Worm (Caenorhabditis elegans) whole organism, L4 larva: Measurements from ENCODE around the gene metl-1.

Source experiments
- F26F4.8 ChIP-seq: fragments of 200-800 bp; sonication (Bioruptor generic); conservative IDR thresholded peaks from 2 replicates; pipeline ENCODE4 v1.3.6; 2022; ENCODE audit warnings: missing genetic modification characterization, missing compliant biosample characterization
- F44E2.7 ChIP-seq: fragments of 200-800 bp; sonication (Bioruptor generic); IDR thresholded peaks from 2 replicates; pipeline ENCODE4 v2.1.2; 2022; ENCODE audit warnings: missing genetic modification characterization, missing compliant biosample characterization
- F49E8.2 ChIP-seq: sonication (generic microtip); optimal IDR thresholded peaks from 2 replicates; lab custom pipeline; 2016; ENCODE audit warnings: missing compliant biosample characterization, mild to moderate bottlenecking, missing genetic modification characterization, borderline replicate concordance
- R02D3.7 ChIP-seq: fragments of 150-350 bp; sonication (generic microtip); optimal IDR thresholded peaks from 3 replicates; lab custom pipeline; 2014; ENCODE audit warnings: missing biosample characterization, missing genetic modification characterization
- Y48G9A.11 ChIP-seq: fragments of 200-800 bp; sonication (Bioruptor generic); IDR thresholded peaks from 2 replicates; pipeline ENCODE4 v1.3.6; 2022; ENCODE audit warnings: missing genetic modification reagents, missing genetic modification characterization, missing compliant biosample characterization
- Y75B8A.6 ChIP-seq: fragments of 200-800 bp; sonication (Bioruptor generic); IDR thresholded peaks from 2 replicates; pipeline ENCODE4 v1.3.6; 2022; ENCODE audit warnings: missing genetic modification reagents, missing genetic modification characterization, missing compliant biosample characterization
- ZK546.5 ChIP-seq, 2 experiments: sonication (generic microtip); optimal IDR thresholded peaks; 2 replicates each; lab custom pipeline; 2017; ENCODE audit warnings: missing biosample characterization in 2 of 2, missing genetic modification characterization in 2 of 2
- aly-2 ChIP-seq: sonication (generic microtip); optimal IDR thresholded peaks from 2 replicates; lab custom pipeline; 2018; ENCODE audit warnings: missing biosample characterization, missing genetic modification characterization
- ceh-20 ChIP-seq: fragments of 200-800 bp; sonication (Bioruptor generic); IDR thresholded peaks from 2 replicates; pipeline ENCODE4 v1.3.6; 2022; ENCODE audit warnings: missing genetic modification reagents, missing genetic modification characterization, missing compliant biosample characterization
- ceh-32 ChIP-seq: sonication (generic microtip); optimal IDR thresholded peaks from 2 replicates; lab custom pipeline; 2016; ENCODE audit warnings: mild to moderate bottlenecking, missing genetic modification characterization, missing compliant biosample characterization; ENCODE audit not compliant: poor library complexity
- ceh-44 ChIP-seq: fragments of 200-800 bp; sonication (Bioruptor generic); IDR thresholded peaks from 2 replicates; pipeline ENCODE4 v1.3.6; 2022; ENCODE audit warnings: missing genetic modification reagents, missing genetic modification characterization, missing compliant biosample characterization
- ceh-62 ChIP-seq: sonication (generic microtip); optimal IDR thresholded peaks from 2 replicates; lab custom pipeline; 2017; ENCODE audit warnings: missing biosample characterization, missing genetic modification characterization
- ces-1 ChIP-seq: fragments of 150-350 bp; sonication (generic microtip); optimal IDR thresholded peaks from 4 replicates; lab custom pipeline; 2014; ENCODE audit warnings: missing biosample characterization, missing genetic modification reagents, missing genetic modification characterization
- daf-16 ChIP-seq, 3 experiments: sonication (generic microtip); optimal IDR thresholded peaks; 2 replicates each; lab custom pipeline; 2016 to 2017; ENCODE audit warnings: missing genetic modification characterization in 3 of 3, missing genetic modification reagents in 3 of 3, mild to moderate bottlenecking in 2 of 3, missing compliant biosample characterization in 2 of 3, missing biosample characterization in 1 of 3, moderate library complexity in 1 of 3
- dmd-6 ChIP-seq: fragments of 200-800 bp; sonication (Bioruptor generic); IDR thresholded peaks from 2 replicates; pipeline ENCODE4 v1.3.6; 2022; ENCODE audit warnings: missing genetic modification reagents, missing genetic modification characterization, missing compliant biosample characterization
- dmd-9 ChIP-seq: fragments of 200-800 bp; sonication (Bioruptor generic); IDR thresholded peaks from 2 replicates; pipeline ENCODE4 v1.3.6; 2022; ENCODE audit warnings: missing genetic modification reagents, missing genetic modification characterization, missing compliant biosample characterization
- duxl-1 ChIP-seq: sonication (generic microtip); optimal IDR thresholded peaks from 2 replicates; lab custom pipeline; 2016; ENCODE audit warnings: mild to moderate bottlenecking, missing genetic modification characterization, moderate library complexity, missing compliant biosample characterization; ENCODE audit not compliant: poor library complexity
- dve-1 ChIP-seq: sonication (generic microtip); optimal IDR thresholded peaks from 2 replicates; lab custom pipeline; 2017; ENCODE audit warnings: antibody characterized with exemption, mild to moderate bottlenecking, missing genetic modification characterization, missing compliant biosample characterization; ENCODE audit not compliant: insufficient read depth
- fkh-10 ChIP-seq: fragments of 150-350 bp; optimal IDR thresholded peaks from 2 replicates; lab custom pipeline; 2014; ENCODE audit warnings: missing biosample characterization, missing genetic modification reagents, missing genetic modification characterization
- fos-1 ChIP-seq: fragments of 150-350 bp; optimal IDR thresholded peaks from 2 replicates; lab custom pipeline; 2014; ENCODE audit warnings: missing biosample characterization, missing genetic modification characterization
- hlh-11 ChIP-seq: fragments of 200-800 bp; sonication (Bioruptor generic); optimal IDR thresholded peaks from 2 replicates; lab custom pipeline; 2018; ENCODE audit warnings: mild to moderate bottlenecking, missing genetic modification characterization, missing compliant biosample characterization
- jun-1 ChIP-seq: fragments of 150-350 bp; optimal IDR thresholded peaks from 2 replicates; lab custom pipeline; 2014; ENCODE audit warnings: missing biosample characterization, missing genetic modification reagents, missing genetic modification characterization
- lin-1 ChIP-seq: fragments of 200-800 bp; sonication (Bioruptor generic); IDR thresholded peaks from 2 replicates; pipeline ENCODE4 v1.3.6; 2022; ENCODE audit warnings: missing genetic modification reagents, missing genetic modification characterization, missing compliant biosample characterization
- lin-38 ChIP-seq: fragments of 200-800 bp; sonication (Bioruptor generic); IDR thresholded peaks from 2 replicates; pipeline ENCODE4 v1.3.6; 2022; ENCODE audit warnings: missing genetic modification reagents, missing genetic modification characterization, missing compliant biosample characterization
- lin-39 ChIP-seq: fragments of 150-350 bp; optimal IDR thresholded peaks from 2 replicates; lab custom pipeline; 2014; ENCODE audit warnings: missing biosample characterization, missing genetic modification reagents, missing genetic modification characterization
- lsy-2 ChIP-seq, 2 experiments: fragments of 150-350 bp in 1 of 2; sonication (generic microtip) in 1 of 2; optimal IDR thresholded peaks; 2 replicates each; lab custom pipeline; 2014 to 2017; ENCODE audit warnings: missing biosample characterization in 2 of 2, missing genetic modification characterization in 2 of 2
- madf-5 ChIP-seq, 2 experiments: fragments of 200-800 bp; sonication (Bioruptor generic); IDR thresholded peaks; 2 replicates each; pipeline ENCODE4 v1.3.6; 2022; ENCODE audit warnings: missing compliant biosample characterization in 2 of 2, missing genetic modification characterization in 2 of 2
- madf-9 ChIP-seq: fragments of 200-800 bp; sonication (Bioruptor generic); conservative IDR thresholded peaks from 2 replicates; pipeline ENCODE4 v1.3.6; 2022; ENCODE audit warnings: missing genetic modification reagents, missing genetic modification characterization, missing compliant biosample characterization
- mdl-1 ChIP-seq, 2 experiments: fragments of 150-350 bp in 1 of 2; sonication (generic microtip) in 1 of 2; optimal IDR thresholded peaks; 2 replicates each; lab custom pipeline; 2014 to 2017; ENCODE audit warnings: missing biosample characterization in 2 of 2, missing genetic modification characterization in 2 of 2
- mdt-29 ChIP-seq: fragments of 200-800 bp; sonication (Bioruptor generic); IDR thresholded peaks from 2 replicates; pipeline ENCODE4 v1.3.6; 2022; ENCODE audit warnings: missing genetic modification reagents, missing genetic modification characterization, missing compliant biosample characterization
- nhr-102 ChIP-seq: sonication (generic microtip); optimal IDR thresholded peaks from 2 replicates; lab custom pipeline; 2016; ENCODE audit warnings: mild to moderate bottlenecking, missing genetic modification characterization, moderate library complexity, missing compliant biosample characterization
- nhr-11 ChIP-seq: fragments of 150-350 bp; optimal IDR thresholded peaks from 2 replicates; lab custom pipeline; 2014; ENCODE audit warnings: missing biosample characterization, missing genetic modification characterization
- nhr-237 ChIP-seq: sonication (generic microtip); optimal IDR thresholded peaks from 2 replicates; lab custom pipeline; 2017; ENCODE audit warnings: missing biosample characterization, missing genetic modification characterization
- nhr-25 ChIP-seq: sonication (generic microtip); optimal IDR thresholded peaks from 2 replicates; lab custom pipeline; 2017; ENCODE audit warnings: missing genetic modification characterization, mild to moderate bottlenecking, missing compliant biosample characterization, antibody characterized with exemption, moderate library complexity, borderline replicate concordance; ENCODE audit not compliant: insufficient read depth
- nhr-28 ChIP-seq: fragments of 150-350 bp; optimal IDR thresholded peaks from 2 replicates; lab custom pipeline; 2014; ENCODE audit warnings: missing biosample characterization, missing genetic modification characterization
- nhr-41 ChIP-seq: fragments of 200-800 bp; sonication (Bioruptor generic); IDR thresholded peaks from 2 replicates; pipeline ENCODE4 v1.3.6; 2022; ENCODE audit warnings: missing genetic modification reagents, missing genetic modification characterization, missing compliant biosample characterization
- nhr-42 ChIP-seq: fragments of 200-800 bp; sonication (Bioruptor generic); IDR thresholded peaks from 2 replicates; pipeline ENCODE4 v1.3.6; 2022; ENCODE audit warnings: missing genetic modification characterization, missing compliant biosample characterization
- nhr-76 ChIP-seq: fragments of 150-350 bp; optimal IDR thresholded peaks from 2 replicates; lab custom pipeline; 2014; ENCODE audit warnings: missing biosample characterization, missing genetic modification characterization
- nhr-77 ChIP-seq: fragments of 150-350 bp; optimal IDR thresholded peaks from 2 replicates; lab custom pipeline; 2014; ENCODE audit warnings: missing biosample characterization, missing genetic modification characterization
- php-3 ChIP-seq: fragments of 200-800 bp; sonication (Bioruptor generic); IDR thresholded peaks from 2 replicates; pipeline ENCODE4 v1.3.6; 2022; ENCODE audit warnings: missing genetic modification reagents, missing genetic modification characterization, missing compliant biosample characterization
- rbr-2 ChIP-seq: sonication (generic microtip); optimal IDR thresholded peaks from 2 replicates; lab custom pipeline; 2016; ENCODE audit warnings: missing genotype, missing genetic modification characterization, missing compliant biosample characterization
- sdz-12 ChIP-seq: fragments of 200-800 bp; sonication (Bioruptor generic); optimal IDR thresholded peaks from 2 replicates; lab custom pipeline; 2018; ENCODE audit warnings: mild to moderate bottlenecking, missing genetic modification characterization, missing compliant biosample characterization
- set-16 ChIP-seq: fragments of 200-800 bp; sonication (Bioruptor generic); IDR thresholded peaks from 2 replicates; pipeline ENCODE4 v1.3.6; 2022; ENCODE audit warnings: missing genetic modification reagents, missing genetic modification characterization, missing compliant biosample characterization
- spr-3 ChIP-seq: fragments of 200-800 bp; sonication (Bioruptor generic); optimal IDR thresholded peaks from 2 replicates; lab custom pipeline; 2018; ENCODE audit warnings: mild to moderate bottlenecking, missing genetic modification characterization, missing compliant biosample characterization
- unc-130 ChIP-seq: sonication (generic microtip); optimal IDR thresholded peaks from 2 replicates; lab custom pipeline; 2016; ENCODE audit warnings: missing genetic modification reagents, missing genetic modification characterization, missing compliant biosample characterization
- unc-39 ChIP-seq: sonication (generic microtip); optimal IDR thresholded peaks from 2 replicates; lab custom pipeline; 2017; ENCODE audit warnings: missing biosample characterization, missing genetic modification characterization
- unc-62 ChIP-seq, 3 experiments: fragments of 150-350 bp in 1 of 3; sonication (generic microtip); optimal IDR thresholded peaks in 2 of 3; peaks in 1 of 3; 1 replicate in 1 of 3; 2 replicates in 2 of 3; lab custom pipeline; 2014 to 2017; ENCODE audit warnings: missing biosample characterization in 3 of 3, missing genetic modification characterization in 3 of 3, missing genetic modification reagents in 3 of 3, missing genotype in 1 of 3
- vab-7 ChIP-seq: fragments of 200-800 bp; sonication (Bioruptor generic); IDR thresholded peaks from 2 replicates; pipeline ENCODE4 v1.3.6; 2022; ENCODE audit warnings: missing genetic modification reagents, missing genetic modification characterization, missing compliant biosample characterization
- ztf-11 ChIP-seq: fragments of 150-350 bp; optimal IDR thresholded peaks from 2 replicates; lab custom pipeline; 2014; ENCODE audit warnings: missing biosample characterization, missing genetic modification characterization
- ztf-7 ChIP-seq: fragments of 150-350 bp; optimal IDR thresholded peaks from 2 replicates; lab custom pipeline; 2014; ENCODE audit warnings: missing biosample characterization, missing genetic modification characterization

Gene metl-1

ce11 chrII:11484600-11484999 is 11.2 kb upstream of the metl-1 start (continued):
- peak in 1 of 2 experiments; percentile 37 for TF ChIP-seq unc-62 (GFP tag; optimal IDR thresholded peaks at IDR 0.05 in 1 of 2; lab: Kevin White, UChicago)
- no peak for TF ChIP-seq unc-62 (tag; optimal IDR thresholded peaks at IDR 0.05; lab: Kevin White, UChicago)
- TF ChIP-seq nhr-42 (GFP tag; lab: Robert Waterston, UW) = peak; percentile 84
- peak; percentile 44 for TF ChIP-seq nhr-25 (tag; lab: Kevin White, UChicago)
- TF ChIP-seq aly-2 (tag; lab: Kevin White, UChicago) = no peak
- peak; percentile 78 for TF ChIP-seq Y48G9A.11
- peak; percentile 34 to 86 for TF ChIP-seq mdl-1 (tag; optimal IDR thresholded peaks at IDR 0.05; lab: Kevin White, UChicago)
- no peak for TF ChIP-seq ces-1 (GFP tag; lab: Kevin White, UChicago)
- peak; percentile 99 for TF ChIP-seq F26F4.8
- TF ChIP-seq lin-1 (GFP tag; lab: Robert Waterston, UW) = peak; percentile 92
- peak; percentile 72 for TF ChIP-seq duxl-1
- no peak for TF ChIP-seq ztf-11 (tag; lab: Kevin White, UChicago)
- TF ChIP-seq fos-1 (tag; lab: Kevin White, UChicago) = no peak
- peak; percentile 34 for TF ChIP-seq fkh-10 (GFP tag; lab: Kevin White, UChicago)
- no peak for TF ChIP-seq ZK546.5 (tag; optimal IDR thresholded peaks at IDR 0.05; lab: Kevin White, UChicago)
- TF ChIP-seq set-16 (GFP tag; lab: Robert Waterston, UW) = peak; percentile 56; the same call in 1 of the 2 replicates
- peak; percentile 64 for TF ChIP-seq nhr-77 (tag; lab: Kevin White, UChicago)
- TF ChIP-seq hlh-11 (tag; lab: Kevin White, UChicago) = peak; percentile 73
- peak; percentile 61 to 91 for TF ChIP-seq daf-16 (GFP tag; optimal IDR thresholded peaks at IDR 0.05; lab: Kevin White, UChicago)
- peak; percentile 68 for TF ChIP-seq daf-16 (tag; optimal IDR thresholded peaks at IDR 0.05; lab: Kevin White, UChicago)
- TF ChIP-seq ceh-44 (GFP tag; lab: Robert Waterston, UW) = peak; percentile 92; the same call in 1 of the 2 replicates
- peak; percentile 98 for TF ChIP-seq vab-7 (GFP tag; lab: Robert Waterston, UW)
- peak; percentile 15 for TF ChIP-seq R02D3.7 (tag; lab: Kevin White, UChicago)
- TF ChIP-seq nhr-102 (tag; lab: Kevin White, UChicago) = peak; percentile 75
- peak; percentile 79 for TF ChIP-seq php-3 (GFP tag; lab: Robert Waterston, UW)
- TF ChIP-seq nhr-28 = no peak
- TF ChIP-seq mdt-29 (GFP tag; lab: Robert Waterston, UW) = peak; percentile 87
- TF ChIP-seq ceh-62 (tag; lab: Kevin White, UChicago) = no peak
- peak; percentile 72 for TF ChIP-seq dmd-6 (GFP tag; lab: Robert Waterston, UW)
- peak; percentile 93 for TF ChIP-seq dmd-9 (GFP tag; lab: Robert Waterston, UW)
- TF ChIP-seq unc-130 (GFP tag; lab: Kevin White, UChicago) = peak; percentile 85
- peak; percentile 87 for TF ChIP-seq spr-3
- TF ChIP-seq nhr-41 (GFP tag; lab: Robert Waterston, UW) = peak; percentile 95
- TF ChIP-seq lin-38 (GFP tag; lab: Robert Waterston, UW) = peak; percentile 88
- no peak for TF ChIP-seq unc-39 (tag; lab: Kevin White, UChicago)
- TF ChIP-seq ztf-7 (tag; lab: Kevin White, UChicago) = no peak
- TF ChIP-seq nhr-237 (tag; lab: Kevin White, UChicago) = no peak
- no peak for TF ChIP-seq ceh-32 (tag; lab: Kevin White, UChicago)
- TF ChIP-seq ceh-20 (GFP tag; lab: Robert Waterston, UW) = peak; percentile 92
- peak; percentile 96 for TF ChIP-seq F44E2.7
- TF ChIP-seq sdz-12 (GFP tag; lab: Kevin White, UChicago) = peak; percentile 79
- peak; percentile 78 for TF ChIP-seq dve-1
- TF ChIP-seq rbr-2 (tag; lab: Kevin White, UChicago) = peak; percentile 87
- TF ChIP-seq jun-1 = peak; percentile 8
- TF ChIP-seq nhr-76 (tag; lab: Kevin White, UChicago) = no peak
- TF ChIP-seq lin-39 = no peak
- no peak for TF ChIP-seq nhr-11 (tag; lab: Kevin White, UChicago)
- TF ChIP-seq Y75B8A.6 (GFP tag; lab: Robert Waterston, UW) = peak; percentile 87
- TF ChIP-seq madf-5 (GFP tag; IDR thresholded peaks at IDR 0.05; lab: Robert Waterston, UW) = peak; percentile 82 to 97; a peak in 3 of 4 replicates
- peak; percentile 94 for TF ChIP-seq madf-9
- peak; percentile 80 for TF ChIP-seq F49E8.2 (tag; lab: Kevin White, UChicago)
- peak in 1 of 2 experiments; percentile 87 for TF ChIP-seq lsy-2 (tag; optimal IDR thresholded peaks at IDR 0.05; lab: Kevin White, UChicago)
